Fruit fly (Drosophila melanogaster) whole organism, prepupa: ENCODE results near the gene Dnaaf6.

ENCODE experiments used
- CG32006 ChIP-seq: fragments of 200-800 bp; sonication (Bioruptor generic); optimal IDR thresholded peaks from 3 replicates; lab custom pipeline; 2017; ENCODE audit warnings: missing biosample characterization, mild to moderate bottlenecking, missing genetic modification characterization
- CG6276 ChIP-seq: fragments of 200-800 bp; sonication (Bioruptor generic); optimal IDR thresholded peaks from 2 replicates; lab custom pipeline; 2017; ENCODE audit warnings: missing biosample characterization, mild to moderate bottlenecking, missing genetic modification characterization
- Hr39 ChIP-seq: fragments of 200-800 bp; sonication (Bioruptor generic); optimal IDR thresholded peaks from 2 replicates; lab custom pipeline; 2016; ENCODE audit warnings: missing biosample characterization, missing genetic modification characterization
- net ChIP-seq: fragments of 200-800 bp; sonication (Bioruptor generic); optimal IDR thresholded peaks from 3 replicates; lab custom pipeline; 2016; ENCODE audit warnings: missing biosample characterization, missing genetic modification characterization

DNA sequence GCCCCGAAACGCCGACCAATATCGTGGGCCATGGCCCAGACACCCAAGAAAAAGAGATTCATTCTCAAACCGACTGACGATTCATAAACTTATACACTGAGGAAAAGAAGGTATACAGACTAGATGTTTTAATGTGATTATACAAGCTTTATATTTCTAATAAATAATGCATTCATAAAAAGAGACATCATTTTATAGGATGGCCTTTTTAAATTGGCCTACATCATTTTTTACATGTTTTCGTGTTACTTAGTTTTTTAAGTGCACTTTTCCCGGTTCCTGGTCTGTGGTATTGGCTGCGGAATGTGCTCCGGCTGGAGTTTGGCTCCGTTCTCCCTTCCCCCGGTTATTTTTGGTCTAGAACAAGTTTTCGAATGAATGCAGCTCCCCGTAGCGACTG, 32.0 kb upstream of the Dnaaf6 start:
- peak; percentile 90 for TF ChIP-seq CG32006
- TF ChIP-seq net (GFP tag; lab: Kevin White, UChicago) = peak; percentile 90
- TF ChIP-seq CG6276 = peak; percentile 86
- peak; percentile 81 for TF ChIP-seq Hr39 (GFP tag; lab: Kevin White, UChicago)
